Fruit fly (Drosophila melanogaster) whole organism, embryonic: Measurements from ENCODE around the gene CG2145.

Source experiments
- B-H1 ChIP-seq: fragments of 200-800 bp; sonication (Bioruptor generic); IDR thresholded peaks from 3 replicates; pipeline ENCODE4 v1.3.6; 2022; ENCODE audit warnings: missing biosample characterization, missing genetic modification characterization
- B-H2 ChIP-seq: fragments of 200-800 bp; sonication (Bioruptor generic); optimal IDR thresholded peaks from 2 replicates; lab custom pipeline; 2018; ENCODE audit warnings: missing biosample characterization, mild to moderate bottlenecking, missing genetic modification characterization
- Bgb ChIP-seq: fragments of 200-800 bp; sonication (Bioruptor generic); IDR thresholded peaks from 2 replicates; pipeline ENCODE4 v1.3.6; 2022; ENCODE audit warnings: missing biosample characterization, missing genetic modification characterization; ENCODE audit not compliant: partially characterized antibody
- CG10462 ChIP-seq: fragments of 200-800 bp; sonication (Bioruptor generic); optimal IDR thresholded peaks from 2 replicates; lab custom pipeline; 2016; ENCODE audit warnings: missing biosample characterization, missing genetic modification characterization
- CG11504 ChIP-seq: fragments of 200-800 bp; sonication (Bioruptor generic); optimal IDR thresholded peaks from 3 replicates; lab custom pipeline; 2019; ENCODE audit warnings: missing biosample characterization, mild to moderate bottlenecking, missing genetic modification characterization, moderate library complexity
- CG11695 ChIP-seq: fragments of 200-800 bp; sonication (Bioruptor generic); IDR thresholded peaks from 3 replicates; pipeline ENCODE4 v1.3.6; 2022; ENCODE audit warnings: missing biosample characterization, missing genetic modification characterization
- CG12391 ChIP-seq: fragments of 200-800 bp; sonication (Bioruptor generic); optimal IDR thresholded peaks from 3 replicates; lab custom pipeline; 2018; ENCODE audit warnings: missing biosample characterization, mild to moderate bottlenecking, missing genetic modification characterization, moderate library complexity
- CG12942 ChIP-seq: fragments of 200-800 bp; sonication (Bioruptor generic); optimal IDR thresholded peaks from 3 replicates; lab custom pipeline; 2016; ENCODE audit warnings: missing biosample characterization, missing genetic modification characterization
- CG15011 ChIP-seq: fragments of 200-800 bp; sonication (Bioruptor generic); optimal IDR thresholded peaks from 3 replicates; lab custom pipeline; 2018; ENCODE audit warnings: missing biosample characterization, mild to moderate bottlenecking, missing genetic modification characterization
- CG1603 ChIP-seq: fragments of 200-800 bp; sonication (Bioruptor generic); optimal IDR thresholded peaks from 2 replicates; lab custom pipeline; 2019; ENCODE audit warnings: missing biosample characterization, mild to moderate bottlenecking, missing genetic modification characterization, moderate library complexity
- CG18476 ChIP-seq: fragments of 200-800 bp; sonication (Bioruptor generic); optimal IDR thresholded peaks from 2 replicates; lab custom pipeline; 2016; ENCODE audit warnings: missing biosample characterization, mild to moderate bottlenecking, missing genetic modification characterization
- CG2678 ChIP-seq: fragments of 200-800 bp; sonication (Bioruptor generic); optimal IDR thresholded peaks from 3 replicates; lab custom pipeline; 2019; ENCODE audit warnings: missing biosample characterization, mild to moderate bottlenecking, missing genetic modification characterization, moderate library complexity
- CG33557 ChIP-seq: fragments of 200-800 bp; sonication (Bioruptor generic); optimal IDR thresholded peaks from 2 replicates; lab custom pipeline; 2019; ENCODE audit warnings: missing biosample characterization, mild to moderate bottlenecking, missing genetic modification characterization, moderate library complexity
- CG34376 ChIP-seq: fragments of 200-800 bp; sonication (Bioruptor generic); optimal IDR thresholded peaks from 2 replicates; lab custom pipeline; 2018; ENCODE audit warnings: missing biosample characterization, mild to moderate bottlenecking, missing genetic modification characterization
- CG3726 ChIP-seq: fragments of 200-800 bp; sonication (Bioruptor generic); IDR thresholded peaks from 3 replicates; pipeline ENCODE4, ENCODE4 v1.3.6; 2022; ENCODE audit warnings: missing biosample characterization, missing genetic modification characterization
- CG4820 ChIP-seq: fragments of 200-800 bp; sonication (Bioruptor generic); optimal IDR thresholded peaks from 3 replicates; lab custom pipeline; 2016; ENCODE audit warnings: missing biosample characterization, missing genetic modification characterization
- CG5180 ChIP-seq: fragments of 200-800 bp; sonication (Bioruptor generic); optimal IDR thresholded peaks from 3 replicates; lab custom pipeline; 2017; ENCODE audit warnings: missing biosample characterization, missing genetic modification characterization, mild to moderate bottlenecking, moderate library complexity, missing genetic modification reagents
- CG5245 ChIP-seq: fragments of 200-800 bp; sonication (Bioruptor generic); optimal IDR thresholded peaks from 3 replicates; lab custom pipeline; 2016; ENCODE audit warnings: missing biosample characterization, missing genetic modification characterization
- CG5953 ChIP-seq: fragments of 200-800 bp; sonication (Bioruptor generic); IDR thresholded peaks from 2 replicates; pipeline ENCODE4 v1.3.6; 2022; ENCODE audit warnings: missing biosample characterization, missing genetic modification characterization
- CG6654 ChIP-seq: fragments of 200-800 bp; sonication (Bioruptor generic); optimal IDR thresholded peaks from 2 replicates; lab custom pipeline; 2017; ENCODE audit warnings: missing biosample characterization, mild to moderate bottlenecking, missing genetic modification characterization
- CG6689 ChIP-seq: fragments of 200-800 bp; sonication (Bioruptor generic); IDR thresholded peaks from 2 replicates; pipeline ENCODE4 v1.3.6; 2022; ENCODE audit warnings: missing biosample characterization, missing genetic modification characterization
- CG8089 ChIP-seq: fragments of 200-800 bp; sonication (Bioruptor generic); optimal IDR thresholded peaks from 3 replicates; lab custom pipeline; 2016; ENCODE audit warnings: missing biosample characterization, missing genetic modification characterization
- CkIIα-i1 ChIP-seq: fragments of 200-800 bp; sonication (Bioruptor generic); IDR thresholded peaks from 2 replicates; pipeline ENCODE4 v1.3.6; 2022; ENCODE audit warnings: missing biosample characterization, missing genetic modification characterization
- Drgx ChIP-seq: fragments of 200-800 bp; sonication (Bioruptor generic); IDR thresholded peaks from 2 replicates; pipeline ENCODE4 v1.3.6; 2022; ENCODE audit warnings: missing biosample characterization, missing genetic modification characterization
- Elba2 ChIP-seq: fragments of 200-800 bp; sonication (Bioruptor generic); optimal IDR thresholded peaks from 3 replicates; lab custom pipeline; 2016; ENCODE audit warnings: missing biosample characterization, missing genetic modification characterization
- Hr39 ChIP-seq: fragments of >200 bp; optimal IDR thresholded peaks from 2 replicates; lab custom pipeline; 2017
- Hsf ChIP-seq: fragments of 200-800 bp; sonication (Bioruptor generic); optimal IDR thresholded peaks from 3 replicates; lab custom pipeline; 2016; ENCODE audit warnings: missing biosample characterization, missing genetic modification characterization
- Lhr ChIP-seq: fragments of 200-800 bp; sonication (Bioruptor generic); optimal IDR thresholded peaks from 3 replicates; lab custom pipeline; 2017; ENCODE audit warnings: mild to moderate bottlenecking, missing biosample characterization, missing genetic modification reagents, missing genetic modification characterization
- MTF-1 ChIP-seq: fragments of 200-800 bp; sonication (Bioruptor generic); optimal IDR thresholded peaks from 2 replicates; lab custom pipeline; 2018; ENCODE audit warnings: missing biosample characterization, mild to moderate bottlenecking, missing genetic modification characterization, borderline replicate concordance
- Med ChIP-seq: fragments of 200-800 bp; sonication (Bioruptor generic); peaks from one replicate; lab custom pipeline; 2016; ENCODE audit warnings: missing biosample characterization, missing genetic modification characterization, mild to moderate bottlenecking, inconsistent platforms, moderate library complexity
- Mrtf ChIP-seq: fragments of 200-800 bp; sonication (Bioruptor generic); IDR thresholded peaks from 3 replicates; pipeline ENCODE4 v1.3.6; 2022; ENCODE audit warnings: missing biosample characterization, missing genetic modification characterization
- PHDP ChIP-seq: fragments of 200-800 bp; sonication (Bioruptor generic); optimal IDR thresholded peaks from 3 replicates; lab custom pipeline; 2018; ENCODE audit warnings: missing biosample characterization, mild to moderate bottlenecking, missing genetic modification characterization, moderate library complexity
- Ravus ChIP-seq: fragments of 200-800 bp; sonication (Bioruptor generic); IDR thresholded peaks from 2 replicates; pipeline ENCODE4 v1.3.6; 2022; ENCODE audit warnings: missing biosample characterization, missing genetic modification characterization
- Sox102F ChIP-seq: fragments of 200-800 bp; sonication (Bioruptor generic); optimal IDR thresholded peaks from 2 replicates; lab custom pipeline; 2018; ENCODE audit warnings: missing biosample characterization, mild to moderate bottlenecking, missing genetic modification characterization, moderate library complexity
- Tbp ChIP-seq: fragments of >200 bp; optimal IDR thresholded peaks from 2 replicates; lab custom pipeline; 2018; ENCODE audit warnings: missing biosample characterization, missing genetic modification characterization
- br ChIP-seq: fragments of >200 bp; optimal IDR thresholded peaks from 2 replicates; lab custom pipeline; 2017
- cg ChIP-seq: fragments of 200-800 bp; sonication (Bioruptor generic); optimal IDR thresholded peaks from 3 replicates; lab custom pipeline; 2019; ENCODE audit warnings: missing biosample characterization, mild to moderate bottlenecking, missing genetic modification characterization, moderate library complexity
- ci ChIP-seq: fragments of 200-800 bp; sonication (Bioruptor generic); IDR thresholded peaks from 3 replicates; pipeline ENCODE4 v1.3.6; 2022; ENCODE audit warnings: missing biosample characterization, missing genetic modification characterization
- dmrt99B ChIP-seq: fragments of 200-800 bp; sonication (Bioruptor generic); optimal IDR thresholded peaks from 2 replicates; lab custom pipeline; 2018; ENCODE audit warnings: missing biosample characterization, mild to moderate bottlenecking, missing genetic modification characterization, moderate library complexity
- exex ChIP-seq: fragments of 200-800 bp; sonication (Bioruptor generic); optimal IDR thresholded peaks from 4 replicates; lab custom pipeline; 2018; ENCODE audit warnings: missing biosample characterization, mild to moderate bottlenecking, missing genetic modification characterization, moderate library complexity
- fd96Cb ChIP-seq: fragments of 200-800 bp; sonication (Bioruptor generic); optimal IDR thresholded peaks from 2 replicates; lab custom pipeline; 2018; ENCODE audit warnings: missing biosample characterization, mild to moderate bottlenecking, missing genetic modification characterization, moderate library complexity
- jing ChIP-seq: fragments of 200-800 bp; sonication (Bioruptor generic); optimal IDR thresholded peaks from 2 replicates; lab custom pipeline; 2018; ENCODE audit warnings: missing biosample characterization, mild to moderate bottlenecking, missing genetic modification characterization
- kay ChIP-seq: fragments of 200-800 bp; sonication (Bioruptor generic); optimal IDR thresholded peaks from 2 replicates; lab custom pipeline; 2016; ENCODE audit warnings: missing biosample characterization, missing genetic modification characterization
- onecut ChIP-seq: fragments of 200-800 bp; sonication (Bioruptor generic); IDR thresholded peaks from 2 replicates; pipeline ENCODE4 v1.3.6; 2022; ENCODE audit warnings: missing biosample characterization, missing genetic modification characterization
- psq ChIP-seq: fragments of 200-800 bp; sonication (Bioruptor generic); optimal IDR thresholded peaks from 2 replicates; lab custom pipeline; 2017; ENCODE audit warnings: missing biosample characterization, missing genetic modification characterization
- sens ChIP-seq: fragments of 200-800 bp; sonication (Bioruptor generic); peaks from one replicate; lab custom pipeline; 2016; ENCODE audit warnings: missing biosample characterization, missing genetic modification characterization
- so ChIP-seq: fragments of 200-800 bp; sonication (Bioruptor generic); IDR thresholded peaks from 3 replicates; pipeline ENCODE4 v1.3.6; 2022; ENCODE audit warnings: missing biosample characterization, missing genetic modification characterization
- tap ChIP-seq: fragments of 200-800 bp; optimal IDR thresholded peaks from 3 replicates; lab custom pipeline; 2019; ENCODE audit warnings: missing biosample characterization, mild to moderate bottlenecking, missing genetic modification characterization, moderate library complexity

Gene CG2145

dm6 chrX:10932300-10932699, 5.1 kb downstream of the CG2145 start (continued):
- TF ChIP-seq CG3726 (GFP tag; lab: Robert Waterston, UW): no peak
- TF ChIP-seq ci: no peak
- no peak for TF ChIP-seq B-H1 (GFP tag; lab: Robert Waterston, UW)
- TF ChIP-seq Ravus: no peak

dm6 chrX:10933776-10934175, 6.6 kb downstream of the CG2145 start:
- peak; percentile 24 for TF ChIP-seq Med (GFP tag; lab: Kevin White, UChicago)
- TF ChIP-seq CG33557 (GFP tag; lab: Kevin White, UChicago): no peak
- TF ChIP-seq CG4820: no peak
- no peak for TF ChIP-seq tap (tag; lab: Kevin White, UChicago)
- TF ChIP-seq cg: no peak
- no peak for TF ChIP-seq fd96Cb (tag; lab: Kevin White, UChicago)
- no peak for TF ChIP-seq CG5953 (GFP tag; lab: Robert Waterston, UW)
- no peak for TF ChIP-seq CG34376
- peak; percentile 8 for TF ChIP-seq dmrt99B
- no peak for TF ChIP-seq br (lab: Kevin White, UChicago)
- peak; percentile 9 for TF ChIP-seq Sox102F (GFP tag; lab: Kevin White, UChicago)
- no peak for TF ChIP-seq Hsf (GFP tag; lab: Kevin White, UChicago)
- no peak for TF ChIP-seq CG2678 (tag; lab: Kevin White, UChicago)
- TF ChIP-seq CG5180 (GFP tag; lab: Kevin White, UChicago): no peak
- TF ChIP-seq jing (GFP tag; lab: Kevin White, UChicago): no peak
- no peak for TF ChIP-seq onecut (GFP tag; lab: Robert Waterston, UW)
- no peak for TF ChIP-seq CG12391 (tag; lab: Kevin White, UChicago)
- peak; percentile 35; the same call in 1 of the 2 replicates for TF ChIP-seq Drgx (GFP tag; lab: Robert Waterston, UW)
- 0 out of 3 replicates have a peak, but pooled peaks have one; percentile 39 for TF ChIP-seq ci
- TF ChIP-seq CG10462 (GFP tag; lab: Kevin White, UChicago): no peak
- no peak for TF ChIP-seq CG6654 (GFP tag; lab: Kevin White, UChicago)
- no peak for TF ChIP-seq CG5245 (GFP tag; lab: Kevin White, UChicago)
- TF ChIP-seq PHDP (tag; lab: Kevin White, UChicago): no peak
- no peak for TF ChIP-seq CkIIα-i1 (GFP tag; lab: Robert Waterston, UW)
- no peak for TF ChIP-seq psq (GFP tag; lab: Kevin White, UChicago)
- no peak for TF ChIP-seq CG11695 (GFP tag; lab: Robert Waterston, UW)
- no peak for TF ChIP-seq Mrtf (GFP tag; lab: Robert Waterston, UW)
- no peak for TF ChIP-seq B-H2 (GFP tag; lab: Kevin White, UChicago)
- TF ChIP-seq so: no peak
- TF ChIP-seq kay (GFP tag; lab: Kevin White, UChicago): no peak
- TF ChIP-seq CG8089: no peak
- TF ChIP-seq Lhr (GFP tag; lab: Kevin White, UChicago): no peak
- TF ChIP-seq CG12942 (GFP tag; lab: Kevin White, UChicago): no peak
- TF ChIP-seq Tbp (GFP tag; lab: Kevin White, UChicago): no peak
- TF ChIP-seq CG1603 (tag; lab: Kevin White, UChicago): peak; percentile 18
- TF ChIP-seq sens (GFP tag; lab: Kevin White, UChicago): peak; percentile 53
- no peak for TF ChIP-seq CG6689 (GFP tag; lab: Robert Waterston, UW)
- TF ChIP-seq Bgb (GFP tag; lab: Robert Waterston, UW): no peak
- TF ChIP-seq Hr39 (lab: Kevin White, UChicago): no peak
- TF ChIP-seq exex (tag; lab: Kevin White, UChicago): no peak
- peak; percentile 46 for TF ChIP-seq Elba2 (GFP tag; lab: Kevin White, UChicago)
- TF ChIP-seq CG11504 (tag; lab: Kevin White, UChicago): peak; percentile 14
- TF ChIP-seq MTF-1: no peak
- no peak for TF ChIP-seq CG18476
- TF ChIP-seq CG15011: no peak
